Worm (Caenorhabditis elegans) whole organism, mixed stage, embryonic: ENCODE measurements around the gene F43G6.17.

Experiments used
- blmp-1 ChIP-seq: fragments of 150-350 bp; optimal IDR thresholded peaks from 2 replicates; lab custom pipeline; 2014; ENCODE audit warnings: missing biosample characterization, missing genetic modification characterization
- elt-3 ChIP-seq: fragments of 150-350 bp; optimal IDR thresholded peaks from 2 replicates; lab custom pipeline; 2014; ENCODE audit warnings: missing biosample characterization, missing genetic modification characterization
- ham-2 ChIP-seq: fragments of 200-800 bp; sonication (Bioruptor generic); optimal IDR thresholded peaks from 2 replicates; lab custom pipeline; 2018; ENCODE audit warnings: mild to moderate bottlenecking, missing genetic modification characterization, missing compliant biosample characterization
- lsy-2 ChIP-seq: fragments of 150-350 bp; optimal IDR thresholded peaks from 2 replicates; lab custom pipeline; 2014; ENCODE audit warnings: missing biosample characterization, missing genetic modification characterization
- mep-1 ChIP-seq: fragments of 150-350 bp; optimal IDR thresholded peaks from 2 replicates; lab custom pipeline; 2017; ENCODE audit warnings: missing biosample characterization, missing genetic modification reagents, missing genetic modification characterization, inconsistent platforms
- nhr-12 ChIP-seq: fragments of 150-350 bp; optimal IDR thresholded peaks from 2 replicates; lab custom pipeline; 2014; ENCODE audit warnings: missing biosample characterization, missing genetic modification characterization
- nhr-237 ChIP-seq: fragments of 150-350 bp; optimal IDR thresholded peaks from 2 replicates; lab custom pipeline; 2014; ENCODE audit warnings: missing biosample characterization, missing genetic modification characterization
- nhr-76 ChIP-seq: sonication (generic microtip); optimal IDR thresholded peaks from 2 replicates; lab custom pipeline; 2017; ENCODE audit warnings: missing biosample characterization, missing genetic modification characterization
- pha-4 ChIP-seq: fragments of 150-350 bp; optimal IDR thresholded peaks from 2 replicates; lab custom pipeline; 2018; ENCODE audit warnings: missing biosample characterization, missing genetic modification reagents, missing genetic modification characterization
- snpc-4 ChIP-seq: fragments of 150-350 bp; optimal IDR thresholded peaks from 2 replicates; lab custom pipeline; 2014; ENCODE audit warnings: missing biosample characterization, missing genetic modification characterization
- unc-120 ChIP-seq: sonication (generic microtip); optimal IDR thresholded peaks from 2 replicates; lab custom pipeline; 2017; ENCODE audit warnings: missing genetic modification characterization, missing compliant biosample characterization; ENCODE audit not compliant: poor library complexity, severe bottlenecking
- ztf-11 ChIP-seq: fragments of 150-350 bp; optimal IDR thresholded peaks from 2 replicates; lab custom pipeline; 2014; ENCODE audit warnings: missing biosample characterization, missing genetic modification characterization

DNA sequence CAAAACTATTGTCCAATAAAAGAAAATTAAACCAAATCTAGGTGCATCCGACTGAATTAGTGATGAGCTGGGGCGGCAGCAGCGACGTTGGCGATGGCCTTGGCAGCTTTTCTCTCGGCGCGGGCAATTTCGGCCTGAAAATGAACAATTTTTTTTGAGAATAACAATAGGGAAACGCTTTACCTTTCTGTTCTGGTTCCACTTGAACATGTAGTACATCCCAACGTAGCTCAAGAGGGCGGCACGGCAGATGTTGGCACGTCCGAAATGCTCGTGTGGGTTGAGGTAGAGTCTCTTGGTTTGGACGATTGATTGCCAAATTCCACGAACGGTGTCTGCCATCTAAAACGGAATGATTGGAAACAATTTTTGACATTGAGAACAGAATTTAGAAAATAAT, 28.3 kb upstream of the F43G6.17 start, which contains the start of gene F44E5.1:
- TF ChIP-seq blmp-1 (tag; lab: Kevin White, UChicago) = no peak
- TF ChIP-seq snpc-4 (tag; lab: Kevin White, UChicago) = no peak
- TF ChIP-seq nhr-12 (tag; lab: Kevin White, UChicago) = no peak
- no peak for TF ChIP-seq ham-2 (GFP tag; lab: Kevin White, UChicago)
- no peak for TF ChIP-seq pha-4 (tag; lab: Kevin White, UChicago)
- no peak for TF ChIP-seq ztf-11 (tag; lab: Kevin White, UChicago)
- no peak for TF ChIP-seq lsy-2 (tag; lab: Kevin White, UChicago)
- no peak for TF ChIP-seq mep-1 (tag; lab: Kevin White, UChicago)
- no peak for TF ChIP-seq nhr-237 (tag; lab: Kevin White, UChicago)
- no peak for TF ChIP-seq unc-120 (tag; lab: Kevin White, UChicago)
- TF ChIP-seq nhr-76 (tag; lab: Kevin White, UChicago) = no peak
- no peak for TF ChIP-seq elt-3 (tag; lab: Kevin White, UChicago)
